Fruit fly (Drosophila melanogaster): ENCODE results near the gene baz.
A peak's percentile ranks its signal among the peaks of the same experiment; 100 is the strongest.

baz gene

DNA sequence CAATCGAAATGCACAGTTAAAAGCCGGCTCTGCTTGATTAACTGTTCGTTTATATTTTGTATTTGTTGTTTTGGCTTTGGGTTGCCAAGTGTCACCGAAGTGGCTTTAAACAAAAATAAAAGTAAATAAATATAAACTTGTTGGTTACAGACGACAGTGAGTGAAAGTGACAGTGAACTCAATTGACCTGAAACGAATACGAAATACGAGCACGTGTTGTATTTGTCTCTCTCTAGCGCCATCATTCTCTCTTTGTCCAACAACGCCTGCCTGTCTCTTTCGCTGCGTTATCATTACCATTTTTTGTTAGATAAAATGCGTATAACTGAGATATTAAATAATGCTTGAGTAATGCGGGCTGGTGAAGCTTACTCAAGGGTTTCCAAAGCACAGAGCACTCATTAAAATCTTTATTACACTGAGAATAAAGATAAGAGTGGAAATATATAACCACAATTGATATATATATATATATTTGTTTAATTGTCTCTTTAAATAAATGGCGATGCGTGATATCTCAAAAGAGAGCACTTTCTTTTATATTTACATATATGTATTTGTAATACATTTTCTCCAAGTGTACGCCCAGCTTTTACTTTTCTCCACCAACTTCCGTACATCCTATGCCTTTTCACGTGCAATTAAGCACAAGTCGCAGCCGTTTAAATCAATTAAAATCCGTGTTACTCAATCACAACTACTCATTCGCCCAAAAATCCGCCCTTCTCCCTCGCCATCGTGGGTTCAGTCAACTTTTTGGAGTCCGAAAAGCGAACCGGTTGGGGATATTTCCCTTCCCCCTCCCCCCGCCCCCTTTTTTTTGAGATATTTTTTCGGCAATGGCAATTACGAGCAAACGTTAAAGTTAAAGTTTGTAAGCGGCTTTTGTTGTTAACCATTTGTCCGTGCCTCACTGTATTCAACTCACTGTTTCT, 21.7 kb downstream of the baz start (continued):
- no peak for TF ChIP-seq fd59A (GFP tag; optimal IDR thresholded peaks at IDR 0.05)
- TF ChIP-seq CG6854 (GFP tag; optimal IDR thresholded peaks at IDR 0.05): no peak
- peak; percentile 37 for TF ChIP-seq achi (GFP tag; optimal IDR thresholded peaks at IDR 0.05)
- no peak for TF ChIP-seq CG4318 (GFP tag; optimal IDR thresholded peaks at IDR 0.05)
- no peak for TF ChIP-seq Sox102F (GFP tag; optimal IDR thresholded peaks at IDR 0.05)
- TF ChIP-seq svp (GFP tag): peak; percentile 69
- no peak for TF ChIP-seq spab (GFP tag; optimal IDR thresholded peaks at IDR 0.05)
- no peak for TF ChIP-seq Eip93F (GFP tag; optimal IDR thresholded peaks at IDR 0.05)
- TF ChIP-seq CG8632 (GFP tag; optimal IDR thresholded peaks at IDR 0.05): peak; percentile 58

DNA sequence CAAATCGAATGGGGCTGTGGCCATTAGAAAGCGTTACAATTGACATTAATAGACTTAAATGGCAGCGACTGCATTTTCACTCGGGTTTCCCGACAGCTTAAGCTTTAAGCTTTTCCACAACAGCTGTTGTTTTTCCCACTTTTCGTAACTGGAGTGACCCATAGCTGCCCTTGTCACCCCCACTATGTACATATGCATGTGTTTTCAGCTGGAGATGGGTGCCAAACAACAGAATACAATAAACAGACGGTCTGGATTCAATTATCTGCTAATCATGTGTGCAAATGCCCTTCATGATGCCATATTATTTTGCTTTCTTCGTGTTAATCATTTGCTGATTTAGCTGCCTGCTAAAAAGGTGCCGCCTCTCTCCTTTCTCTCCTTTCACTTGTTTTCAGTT, 23.7 kb downstream of the baz start:
- TF ChIP-seq esn (GFP tag; optimal IDR thresholded peaks at IDR 0.05) (no peak), CG1621 (tag; optimal IDR thresholded peaks at IDR 0.05) (no peak), CG10631 (GFP tag; optimal IDR thresholded peaks at IDR 0.05) (no peak), Met (GFP tag; optimal IDR thresholded peaks at IDR 0.05) (no peak), CG8632 (GFP tag; optimal IDR thresholded peaks at IDR 0.05) (no peak), achi (GFP tag; optimal IDR thresholded peaks at IDR 0.05) (no peak), dsx (GFP tag; optimal IDR thresholded peaks at IDR 0.05; ENCODE audit: poor library complexity, severe bottlenecking) (no peak), ss (GFP tag; optimal IDR thresholded peaks at IDR 0.05) (no peak), Hr39 (GFP tag; optimal IDR thresholded peaks at IDR 0.05) (no peak), CG3919 (GFP tag; optimal IDR thresholded peaks at IDR 0.05) (no peak), OdsH (GFP tag; optimal IDR thresholded peaks at IDR 0.05) (no peak), Eip75B (GFP tag; optimal IDR thresholded peaks at IDR 0.05) (no peak), CG10669 (GFP tag; optimal IDR thresholded peaks at IDR 0.05) (no peak), CG11294 (GFP tag; IDR thresholded peaks at IDR 0.05) (no peak)

DNA sequence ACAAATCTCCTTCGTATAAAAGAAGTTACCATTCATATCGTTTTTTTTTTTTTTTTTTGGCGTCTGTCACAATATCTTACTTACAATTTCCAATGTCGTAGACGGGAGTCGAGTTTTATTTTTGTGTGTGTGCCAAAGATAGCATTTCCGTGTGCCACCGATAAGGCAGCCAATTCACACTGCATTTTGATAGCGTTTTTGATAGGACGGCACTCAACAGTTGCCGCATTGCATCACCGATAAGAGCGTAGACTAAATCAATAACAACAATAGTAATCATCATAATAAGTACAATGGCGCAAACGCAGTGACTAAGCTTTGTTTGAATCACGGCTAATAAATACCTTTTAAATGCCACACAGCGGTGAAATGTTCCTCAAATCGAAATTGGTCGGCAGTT, 26.6 kb downstream of the baz start:
- TF ChIP-seq Ets21C (GFP tag; optimal IDR thresholded peaks at IDR 0.05): no peak
- no peak for TF ChIP-seq Ets96B (tag; optimal IDR thresholded peaks at IDR 0.05)
- TF ChIP-seq CG10669 (GFP tag; optimal IDR thresholded peaks at IDR 0.05): no peak
- no peak for TF ChIP-seq spab (GFP tag; optimal IDR thresholded peaks at IDR 0.05)
- no peak for TF ChIP-seq CG8119 (GFP tag; IDR thresholded peaks at IDR 0.05)
- no peak for TF ChIP-seq CG6854 (GFP tag; optimal IDR thresholded peaks at IDR 0.05)
- TF ChIP-seq vri (GFP tag; optimal IDR thresholded peaks at IDR 0.05): peak; percentile 98
- no peak for TF ChIP-seq CG11294 (GFP tag; IDR thresholded peaks at IDR 0.05)
- peak; percentile 24 for TF ChIP-seq fkh (GFP tag; optimal IDR thresholded peaks at IDR 0.05)
- TF ChIP-seq CG8319 (GFP tag; optimal IDR thresholded peaks at IDR 0.05): no peak
- TF ChIP-seq Met (GFP tag; optimal IDR thresholded peaks at IDR 0.05): no peak

DNA sequence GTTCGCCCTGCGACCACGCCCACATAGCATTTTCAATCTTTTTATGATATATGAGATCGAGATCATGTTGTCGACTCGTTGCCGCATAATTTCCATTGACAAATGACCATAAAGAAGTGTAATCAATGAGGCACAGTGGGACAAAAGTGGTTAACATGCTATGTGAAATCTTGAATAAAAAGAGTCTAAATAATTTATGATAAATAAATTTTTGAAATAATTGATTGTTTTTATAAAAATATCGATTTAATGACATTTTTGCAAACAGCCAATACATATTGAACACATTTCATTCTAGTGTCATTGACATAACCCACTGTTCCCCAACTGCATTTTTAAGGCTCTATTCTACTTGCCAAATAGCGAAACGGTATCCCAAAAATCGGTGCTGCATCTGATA, 27.7 kb downstream of the baz start:
- TF ChIP-seq achi (GFP tag; optimal IDR thresholded peaks at IDR 0.05) (peak; percentile 55), CG15336 (GFP tag; IDR thresholded peaks at IDR 0.05) (peak; percentile 63), CG3919 (GFP tag; optimal IDR thresholded peaks at IDR 0.05) (peak; percentile 46), net (GFP tag; optimal IDR thresholded peaks at IDR 0.05) (peak; percentile 48), Sox102F (GFP tag; optimal IDR thresholded peaks at IDR 0.05) (peak; percentile 20), svp (GFP tag) (peak; percentile 38), CG34406 (GFP tag; optimal IDR thresholded peaks at IDR 0.05) (peak; percentile 58), ss (GFP tag; optimal IDR thresholded peaks at IDR 0.05) (no peak), CG10669 (GFP tag; optimal IDR thresholded peaks at IDR 0.05) (no peak), fd59A (GFP tag; optimal IDR thresholded peaks at IDR 0.05) (no peak), Eip78C (GFP tag) (peak; percentile 80), Blimp-1 (GFP tag; optimal IDR thresholded peaks at IDR 0.05) (no peak), lz (GFP tag; optimal IDR thresholded peaks at IDR 0.05) (peak; percentile 2), CG32006 (GFP tag; optimal IDR thresholded peaks at IDR 0.05) (peak; percentile 54), topi (GFP tag; optimal IDR thresholded peaks at IDR 0.05) (peak; percentile 41), CG8119 (GFP tag; IDR thresholded peaks at IDR 0.05) (peak; percentile 66), Hr38 (GFP tag; optimal IDR thresholded peaks at IDR 0.05) (no peak), Gug (GFP tag; IDR thresholded peaks at IDR 0.05) (0 out of 2 replicates have a peak, but pooled peaks have one; percentile 12), CG6792 (GFP tag; optimal IDR thresholded peaks at IDR 0.05) (peak; percentile 41), acj6 (GFP tag; optimal IDR thresholded peaks at IDR 0.05) (peak; percentile 53), OdsH (GFP tag; optimal IDR thresholded peaks at IDR 0.05) (peak; percentile 62), CG4318 (GFP tag; optimal IDR thresholded peaks at IDR 0.05) (peak; percentile 2), CG8319 (GFP tag; optimal IDR thresholded peaks at IDR 0.05) (peak; percentile 42), Met (GFP tag; optimal IDR thresholded peaks at IDR 0.05) (peak; percentile 54), CG1621 (tag; optimal IDR thresholded peaks at IDR 0.05) (no peak), CG6808 (GFP tag; optimal IDR thresholded peaks at IDR 0.05) (no peak), CG10631 (GFP tag; optimal IDR thresholded peaks at IDR 0.05) (no peak), Sox14 (GFP tag; optimal IDR thresholded peaks at IDR 0.05) (peak; percentile 19), pdm3 (GFP tag; optimal IDR thresholded peaks at IDR 0.05) (peak; percentile 35)

All from whole organism, prepupa.